Fruit fly (Drosophila melanogaster) whole organism, embryonic: ENCODE results near the gene Mkk4.

Experiments used
- Ada2b ChIP-seq: fragments of 200-800 bp; sonication (Bioruptor generic); IDR thresholded peaks from 2 replicates; pipeline ENCODE4 v1.3.6; 2022; ENCODE audit warnings: missing biosample characterization, missing genetic modification characterization
- Blimp-1 ChIP-seq: fragments of 200-800 bp; sonication (Bioruptor generic); optimal IDR thresholded peaks from 3 replicates; lab custom pipeline; 2018; ENCODE audit warnings: missing biosample characterization, missing genetic modification characterization, mild to moderate bottlenecking, moderate library complexity, missing genetic modification reagents
- Bteb2 ChIP-seq: fragments of 200-800 bp; sonication (Bioruptor generic); optimal IDR thresholded peaks from 2 replicates; lab custom pipeline; 2016; ENCODE audit warnings: missing biosample characterization, missing genetic modification characterization
- CG1602 ChIP-seq: fragments of 200-800 bp; sonication (Bioruptor generic); optimal IDR thresholded peaks from 3 replicates; lab custom pipeline; 2016; ENCODE audit warnings: missing biosample characterization, missing genetic modification characterization
- CG16779 ChIP-seq: fragments of 200-800 bp; sonication (Bioruptor generic); IDR thresholded peaks from 2 replicates; pipeline ENCODE4 v1.3.6; 2022; ENCODE audit warnings: missing biosample characterization, missing genetic modification characterization
- CG16815 ChIP-seq: fragments of 200-800 bp; sonication (Bioruptor generic); optimal IDR thresholded peaks from 3 replicates; lab custom pipeline; 2017; ENCODE audit warnings: missing biosample characterization, mild to moderate bottlenecking, missing genetic modification characterization
- CG17361 ChIP-seq: fragments of 200-800 bp; sonication (Bioruptor generic); IDR thresholded peaks from 3 replicates; pipeline ENCODE4 v1.3.6; 2022; ENCODE audit warnings: missing biosample characterization, missing genetic modification characterization
- CG17612 ChIP-seq: fragments of 200-800 bp; sonication (Bioruptor generic); IDR thresholded peaks from 2 replicates; pipeline ENCODE4 v1.3.6; 2022; ENCODE audit warnings: missing biosample characterization, missing genetic modification characterization
- CG17829 ChIP-seq: fragments of 200-800 bp; optimal IDR thresholded peaks from 2 replicates; lab custom pipeline; 2019; ENCODE audit warnings: missing biosample characterization, mild to moderate bottlenecking, missing genetic modification characterization, moderate library complexity
- CG17912 ChIP-seq: fragments of 200-800 bp; sonication (Bioruptor generic); optimal IDR thresholded peaks from 2 replicates; lab custom pipeline; 2018; ENCODE audit warnings: missing biosample characterization, mild to moderate bottlenecking, missing genetic modification characterization
- CG18476 ChIP-seq: fragments of 200-800 bp; sonication (Bioruptor generic); optimal IDR thresholded peaks from 2 replicates; lab custom pipeline; 2016; ENCODE audit warnings: missing biosample characterization, mild to moderate bottlenecking, missing genetic modification characterization
- CG18764 ChIP-seq: fragments of 200-800 bp; sonication (Bioruptor generic); optimal IDR thresholded peaks from 3 replicates; lab custom pipeline; 2016; ENCODE audit warnings: missing biosample characterization, missing genetic modification characterization
- CG30431 ChIP-seq: fragments of 200-800 bp; sonication (Bioruptor generic); optimal IDR thresholded peaks from 2 replicates; lab custom pipeline; 2017; ENCODE audit warnings: missing biosample characterization, missing genetic modification characterization
- CG32532 ChIP-seq: fragments of 200-800 bp; sonication (Bioruptor generic); IDR thresholded peaks from 2 replicates; pipeline ENCODE4 v1.3.6; 2022; ENCODE audit warnings: missing biosample characterization, missing genetic modification characterization
- CG34224 ChIP-seq: fragments of 200-800 bp; sonication (Bioruptor generic); IDR thresholded peaks from 3 replicates; pipeline ENCODE4 v1.3.6; 2022; ENCODE audit warnings: missing biosample characterization, missing genetic modification characterization; ENCODE audit not compliant: partially characterized antibody
- CG3995 ChIP-seq: fragments of 200-800 bp; sonication (Bioruptor generic); optimal IDR thresholded peaks from 3 replicates; lab custom pipeline; 2016; ENCODE audit warnings: missing biosample characterization, missing genetic modification characterization
- CG42726 ChIP-seq: fragments of 200-800 bp; sonication (Bioruptor generic); IDR thresholded peaks from 2 replicates; pipeline ENCODE4 v1.3.6; 2022; ENCODE audit warnings: missing biosample characterization, missing genetic modification characterization; ENCODE audit not compliant: partially characterized antibody
- CG4328 ChIP-seq: fragments of 200-800 bp; sonication (Bioruptor generic); optimal IDR thresholded peaks from 3 replicates; lab custom pipeline; 2017; ENCODE audit warnings: missing biosample characterization, missing genetic modification reagents, missing genetic modification characterization
- CG4854 ChIP-seq: fragments of 200-800 bp; sonication (Bioruptor generic); optimal IDR thresholded peaks from 2 replicates; lab custom pipeline; 2016; ENCODE audit warnings: missing biosample characterization, missing genetic modification characterization, inconsistent platforms
- CG6689 ChIP-seq: fragments of 200-800 bp; sonication (Bioruptor generic); IDR thresholded peaks from 2 replicates; pipeline ENCODE4 v1.3.6; 2022; ENCODE audit warnings: missing biosample characterization, missing genetic modification characterization
- CG7963 ChIP-seq: fragments of 200-800 bp; sonication (Bioruptor generic); IDR thresholded peaks from 3 replicates; pipeline ENCODE4 v1.3.6; 2022; ENCODE audit warnings: missing biosample characterization, missing genetic modification characterization; ENCODE audit not compliant: partially characterized antibody
- CG9817 ChIP-seq: fragments of 200-800 bp; sonication (Bioruptor generic); optimal IDR thresholded peaks from 2 replicates; lab custom pipeline; 2018; ENCODE audit warnings: missing biosample characterization, mild to moderate bottlenecking, missing genetic modification characterization, moderate library complexity
- Chrac-16 ChIP-seq: fragments of 200-800 bp; sonication (Bioruptor generic); optimal IDR thresholded peaks from 3 replicates; lab custom pipeline; 2016; ENCODE audit warnings: missing biosample characterization, missing genetic modification characterization
- CoRest ChIP-seq: fragments of 200-800 bp; sonication (Bioruptor generic); optimal IDR thresholded peaks from 3 replicates; lab custom pipeline; 2018; ENCODE audit warnings: missing biosample characterization, mild to moderate bottlenecking, missing genetic modification characterization, moderate library complexity
- CrebB ChIP-seq: fragments of 200-800 bp; sonication (Bioruptor generic); optimal IDR thresholded peaks from 3 replicates; lab custom pipeline; 2018; ENCODE audit warnings: missing biosample characterization, mild to moderate bottlenecking, missing genetic modification characterization
- D ChIP-seq, 2 experiments: fragments of 200-800 bp in 1 of 2; fragments of >200 bp in 1 of 2; sonication (Bioruptor generic) in 1 of 2; optimal IDR thresholded peaks; 2 replicates in 1 of 2; 3 replicates in 1 of 2; lab custom pipeline; 2017; ENCODE audit warnings: mild to moderate bottlenecking in 1 of 2, missing biosample characterization in 1 of 2, missing genetic modification characterization in 1 of 2, missing genetic modification reagents in 1 of 2
- Dip3 ChIP-seq: fragments of 200-800 bp; sonication (Bioruptor generic); optimal IDR thresholded peaks from 3 replicates; lab custom pipeline; 2016; ENCODE audit warnings: missing biosample characterization, missing genetic modification characterization
- Fer2 ChIP-seq: fragments of 200-800 bp; sonication (Bioruptor generic); optimal IDR thresholded peaks from 2 replicates; lab custom pipeline; 2018; ENCODE audit warnings: missing biosample characterization, mild to moderate bottlenecking, missing genetic modification characterization, moderate library complexity
- MTF-1 ChIP-seq: fragments of 200-800 bp; sonication (Bioruptor generic); optimal IDR thresholded peaks from 2 replicates; lab custom pipeline; 2018; ENCODE audit warnings: missing biosample characterization, mild to moderate bottlenecking, missing genetic modification characterization, borderline replicate concordance
- NfI ChIP-seq: fragments of 200-800 bp; sonication (Bioruptor generic); optimal IDR thresholded peaks from 3 replicates; lab custom pipeline; 2018; ENCODE audit warnings: missing biosample characterization, mild to moderate bottlenecking, missing genetic modification characterization, moderate library complexity
- Pdp1 ChIP-seq, 2 experiments: fragments of 200-800 bp; sonication (Bioruptor generic); optimal IDR thresholded peaks; 3 replicates each; lab custom pipeline; 2016; ENCODE audit warnings: missing biosample characterization in 2 of 2, missing genetic modification characterization in 2 of 2, mild to moderate bottlenecking in 1 of 2, moderate library complexity in 1 of 2
- Ssrp ChIP-seq: fragments of 200-800 bp; sonication (Bioruptor generic); optimal IDR thresholded peaks from 2 replicates; lab custom pipeline; 2018; ENCODE audit warnings: missing biosample characterization, mild to moderate bottlenecking, missing genetic modification characterization, moderate library complexity
- amos ChIP-seq: fragments of 200-800 bp; sonication (Bioruptor generic); IDR thresholded peaks from 2 replicates; pipeline ENCODE4 v1.3.6; 2022; ENCODE audit warnings: missing biosample characterization, missing genetic modification characterization; ENCODE audit not compliant: partially characterized antibody
- ase ChIP-seq: fragments of 200-800 bp; sonication (Bioruptor generic); IDR thresholded peaks from 3 replicates; pipeline ENCODE4 v1.3.6; 2022; ENCODE audit warnings: missing biosample characterization, missing genetic modification characterization
- bigmax ChIP-seq: fragments of 200-800 bp; sonication (Bioruptor generic); optimal IDR thresholded peaks from 2 replicates; lab custom pipeline; 2018; ENCODE audit warnings: missing biosample characterization, mild to moderate bottlenecking, missing genetic modification characterization
- bowl ChIP-seq: fragments of 200-800 bp; sonication (Bioruptor generic); IDR thresholded peaks from 2 replicates; pipeline ENCODE4 v1.3.6; 2022; ENCODE audit warnings: missing biosample characterization, missing genetic modification characterization
- cas ChIP-seq: fragments of 200-800 bp; sonication (Bioruptor generic); IDR thresholded peaks from 2 replicates; pipeline ENCODE4 v1.3.6; 2022; ENCODE audit warnings: missing biosample characterization, missing genetic modification characterization
- corto ChIP-seq: fragments of 200-800 bp; sonication (Bioruptor generic); optimal IDR thresholded peaks from 2 replicates; lab custom pipeline; 2016; ENCODE audit warnings: missing biosample characterization, mild to moderate bottlenecking, missing genetic modification characterization, moderate library complexity
- da ChIP-seq: fragments of 200-800 bp; sonication (Bioruptor generic); optimal IDR thresholded peaks from 2 replicates; lab custom pipeline; 2016; ENCODE audit warnings: missing biosample characterization, missing genetic modification characterization
- dimm ChIP-seq: fragments of 200-800 bp; sonication (Bioruptor generic); IDR thresholded peaks from 2 replicates; pipeline ENCODE4 v1.3.6; 2022; ENCODE audit warnings: missing biosample characterization, missing genetic modification characterization
- gt ChIP-seq: fragments of 200-800 bp; sonication (Bioruptor generic); IDR thresholded peaks from 2 replicates; pipeline ENCODE4 v1.3.6; 2022; ENCODE audit warnings: missing biosample characterization, missing genetic modification characterization
- her ChIP-seq: fragments of 200-800 bp; sonication (Bioruptor generic); optimal IDR thresholded peaks from 2 replicates; lab custom pipeline; 2016; ENCODE audit warnings: missing biosample characterization, missing genetic modification characterization
- kah ChIP-seq: fragments of 200-800 bp; sonication (Bioruptor generic); optimal IDR thresholded peaks from 2 replicates; lab custom pipeline; 2018; ENCODE audit warnings: missing biosample characterization, mild to moderate bottlenecking, missing genetic modification characterization
- mam ChIP-seq: fragments of 200-800 bp; sonication (Bioruptor generic); optimal IDR thresholded peaks from 3 replicates; lab custom pipeline; 2016; ENCODE audit warnings: missing biosample characterization, missing genetic modification characterization
- pita ChIP-seq: fragments of 200-800 bp; sonication (Bioruptor generic); optimal IDR thresholded peaks from 2 replicates; lab custom pipeline; 2017; ENCODE audit warnings: missing biosample characterization, mild to moderate bottlenecking, missing genetic modification characterization
- sd ChIP-seq: fragments of 200-800 bp; sonication (Bioruptor generic); optimal IDR thresholded peaks from 3 replicates; lab custom pipeline; 2018; ENCODE audit warnings: missing biosample characterization, mild to moderate bottlenecking, missing genetic modification characterization, moderate library complexity
- sens ChIP-seq: fragments of 200-800 bp; sonication (Bioruptor generic); peaks from one replicate; lab custom pipeline; 2016; ENCODE audit warnings: missing biosample characterization, missing genetic modification characterization
- ttk ChIP-seq: fragments of 200-800 bp; sonication (Bioruptor generic); IDR thresholded peaks from 2 replicates; pipeline ENCODE4 v2.1.2; 2022; ENCODE audit warnings: missing biosample characterization, missing genetic modification characterization

Gene Mkk4

dm6 chr3R:8670529-8671491 lies 20.2 kb upstream of the Mkk4 start, which contains the start of gene p (continued):
- TF ChIP-seq CG32532 (GFP tag; lab: Robert Waterston, UW) (peak; percentile 55; the same call in 1 of the 2 replicates), CG30431 (GFP tag; lab: Kevin White, UChicago) (no peak), amos (GFP tag; lab: Robert Waterston, UW) (no peak), cas (GFP tag; lab: Robert Waterston, UW) (0 out of 2 replicates have a peak, but pooled peaks have one; percentile 13), dimm (no peak), CG42726 (GFP tag; lab: Robert Waterston, UW) (no peak), Chrac-16 (GFP tag; lab: Kevin White, UChicago) (no peak), Dip3 (GFP tag; lab: Kevin White, UChicago) (peak; percentile 30), CG9817 (no peak), CG18476 (GFP tag; lab: Kevin White, UChicago) (peak; percentile 27), pita (GFP tag; lab: Kevin White, UChicago) (no peak), ttk (GFP tag; lab: Robert Waterston, UW) (peak; percentile 37; the same call in 1 of the 2 replicates), CG16815 (peak; percentile 6), CG4328 (GFP tag; lab: Kevin White, UChicago) (no peak), bigmax (GFP tag; lab: Kevin White, UChicago) (no peak), sd (peak; percentile 16), CrebB (peak; percentile 15), CG17361 (GFP tag; lab: Robert Waterston, UW) (no peak), mam (GFP tag; lab: Kevin White, UChicago) (peak; percentile 59), MTF-1 (GFP tag; lab: Kevin White, UChicago) (no peak), CG34224 (GFP tag; lab: Robert Waterston, UW) (no peak), kah (GFP tag; lab: Kevin White, UChicago) (peak; percentile 30), D (optimal IDR thresholded peaks at IDR 0.05; lab: Kevin White, UChicago) (no peak), D (GFP tag; optimal IDR thresholded peaks at IDR 0.05; lab: Kevin White, UChicago) (no peak), CG16779 (GFP tag; lab: Robert Waterston, UW) (no peak), da (no peak), Pdp1 (GFP tag; optimal IDR thresholded peaks at IDR 0.05; lab: Kevin White, UChicago) (peak; percentile 11 to 44), sens (GFP tag; lab: Kevin White, UChicago) (peak; percentile 90), her (GFP tag; lab: Kevin White, UChicago) (peak; percentile 4), Ada2b (GFP tag; lab: Robert Waterston, UW) (no peak), Blimp-1 (GFP tag; lab: Kevin White, UChicago) (peak; percentile 34), corto (GFP tag; lab: Kevin White, UChicago) (no peak), NfI (GFP tag; lab: Kevin White, UChicago) (peak; percentile 10), ase (GFP tag; lab: Robert Waterston, UW) (no peak), CoRest (peak; percentile 11), CG17612 (GFP tag; lab: Robert Waterston, UW) (no peak), CG18764 (GFP tag; lab: Kevin White, UChicago) (peak; percentile 27), CG17829 (peak; percentile 26), Ssrp (tag; lab: Kevin White, UChicago) (no peak), bowl (GFP tag; lab: Robert Waterston, UW) (no peak), gt (no peak), CG7963 (no peak), CG4854 (GFP tag; lab: Kevin White, UChicago) (no peak), CG3995 (GFP tag; lab: Kevin White, UChicago) (peak; percentile 70), Fer2 (peak; percentile 4), CG1602 (no peak), Bteb2 (GFP tag; lab: Kevin White, UChicago) (peak; percentile 17), CG17912 (no peak), CG6689 (GFP tag; lab: Robert Waterston, UW) (peak; percentile 42; the same call in 1 of the 2 replicates)
